Fruit fly (Drosophila melanogaster): ENCODE measurements around the gene CG10602.

The CG10602 gene

dm6 chr2L:18823243-18823803 lies 35.7 kb downstream of the CG10602 start, which contains the start of gene Ugt36D1:
Ugt36D1 (plus strand) TSS chr2L:18823548.
- no peak for TF ChIP-seq CG8478 (optimal IDR thresholded peaks at IDR 0.05)
- peak in 1 of 2 experiments; percentile 21 for TF ChIP-seq EcR (GFP tag; optimal IDR thresholded peaks at IDR 0.05)
- TF ChIP-seq psq (optimal IDR thresholded peaks at IDR 0.05): no peak
- no peak for TF ChIP-seq Dll (optimal IDR thresholded peaks at IDR 0.05)

dm6 chr2L:18822805-18823204 lies 36.2 kb downstream of the CG10602 start:
- no peak for TF ChIP-seq pan (optimal IDR thresholded peaks at IDR 0.05)
- TF ChIP-seq psq (optimal IDR thresholded peaks at IDR 0.05): no peak
- TF ChIP-seq usp (GFP tag; optimal IDR thresholded peaks at IDR 0.05): no peak
- no peak for TF ChIP-seq Dll (optimal IDR thresholded peaks at IDR 0.05)
- no peak for TF ChIP-seq CG8478 (optimal IDR thresholded peaks at IDR 0.05)
- no peak for TF ChIP-seq EcR (GFP tag; optimal IDR thresholded peaks at IDR 0.05)

dm6 chr2L:18819044-18819443 lies 40.0 kb downstream of the CG10602 start, which contains the start of gene Ugt36F1:
Ugt36F1 (plus strand) TSS chr2L:18819344.
- no peak for TF ChIP-seq psq (optimal IDR thresholded peaks at IDR 0.05)
- TF ChIP-seq pan (optimal IDR thresholded peaks at IDR 0.05): no peak
- TF ChIP-seq Dll (optimal IDR thresholded peaks at IDR 0.05): no peak
- no peak for TF ChIP-seq EcR (GFP tag; optimal IDR thresholded peaks at IDR 0.05)
- no peak for TF ChIP-seq CG8478 (optimal IDR thresholded peaks at IDR 0.05)
- TF ChIP-seq usp (GFP tag; optimal IDR thresholded peaks at IDR 0.05): no peak

- TF ChIP-seq psq (optimal IDR thresholded peaks at IDR 0.05) (no peak), CG8478 (optimal IDR thresholded peaks at IDR 0.05) (no peak), Dll (optimal IDR thresholded peaks at IDR 0.05) (no peak), pan (optimal IDR thresholded peaks at IDR 0.05) (no peak), usp (GFP tag; optimal IDR thresholded peaks at IDR 0.05) (no peak), EcR (GFP tag; optimal IDR thresholded peaks at IDR 0.05) (no peak)
Observed at dm6 chr2L:18818397-18818796, 40.7 kb downstream of the CG10602 start.

dm6 chr2L:18815194-18815593 lies 43.9 kb downstream of the CG10602 start:
- no peak for TF ChIP-seq usp (GFP tag; optimal IDR thresholded peaks at IDR 0.05)
- TF ChIP-seq psq (optimal IDR thresholded peaks at IDR 0.05): no peak
- TF ChIP-seq pan (optimal IDR thresholded peaks at IDR 0.05): no peak
- TF ChIP-seq EcR (GFP tag; optimal IDR thresholded peaks at IDR 0.05): no peak
- TF ChIP-seq Dll (optimal IDR thresholded peaks at IDR 0.05): no peak
- TF ChIP-seq CG8478 (optimal IDR thresholded peaks at IDR 0.05): no peak

- TF ChIP-seq CG8478 (optimal IDR thresholded peaks at IDR 0.05): no peak
Observed at dm6 chr2L:18812755-18813154, 46.3 kb downstream of the CG10602 start.

dm6 chr2L:18812348-18812747 lies 46.7 kb downstream of the CG10602 start, which contains the start of the genes CG17325 and CG42305:
CG17325 (plus strand) TSS chr2L:18812648.
CG42305 (plus strand) TSS chr2L:18812648.
- TF ChIP-seq Dll (optimal IDR thresholded peaks at IDR 0.05) (no peak), usp (GFP tag; optimal IDR thresholded peaks at IDR 0.05) (no peak), CG8478 (optimal IDR thresholded peaks at IDR 0.05) (no peak), EcR (GFP tag; optimal IDR thresholded peaks at IDR 0.05) (no peak), pan (optimal IDR thresholded peaks at IDR 0.05) (no peak), psq (optimal IDR thresholded peaks at IDR 0.05) (no peak)

dm6 chr2L:18810960-18811642 lies 47.9 kb downstream of the CG10602 start, which contains the start of the genes CG10570 and CG42502:
CG10570 (minus strand) TSS chr2L:18811252.
CG42502 (minus strand) TSS chr2L:18811252.
- TF ChIP-seq CG8478 (optimal IDR thresholded peaks at IDR 0.05) (no peak), usp (GFP tag; optimal IDR thresholded peaks at IDR 0.05) (no peak), EcR (GFP tag; optimal IDR thresholded peaks at IDR 0.05) (no peak), pan (optimal IDR thresholded peaks at IDR 0.05) (peak; percentile 73)

dm6 chr2L:18809486-18809885 lies 49.6 kb downstream of the CG10602 start:
- TF ChIP-seq Dll (optimal IDR thresholded peaks at IDR 0.05) (no peak), psq (optimal IDR thresholded peaks at IDR 0.05) (no peak), EcR (GFP tag; optimal IDR thresholded peaks at IDR 0.05) (no peak), pan (optimal IDR thresholded peaks at IDR 0.05) (no peak), usp (GFP tag; optimal IDR thresholded peaks at IDR 0.05) (no peak), CG8478 (optimal IDR thresholded peaks at IDR 0.05) (no peak)

dm6 chr2L:18808754-18809329 lies 50.2 kb downstream of the CG10602 start:
- TF ChIP-seq pan (optimal IDR thresholded peaks at IDR 0.05) (no peak), EcR (GFP tag; optimal IDR thresholded peaks at IDR 0.05) (no peak), usp (GFP tag; optimal IDR thresholded peaks at IDR 0.05) (no peak), psq (optimal IDR thresholded peaks at IDR 0.05) (no peak), Dll (optimal IDR thresholded peaks at IDR 0.05) (no peak), CG8478 (optimal IDR thresholded peaks at IDR 0.05) (no peak)

- TF ChIP-seq EcR (GFP tag; optimal IDR thresholded peaks at IDR 0.05): no peak
- TF ChIP-seq Dll (optimal IDR thresholded peaks at IDR 0.05): no peak
Observed at dm6 chr2L:18805637-18806403, 53.2 kb downstream of the CG10602 start.

- TF ChIP-seq psq (optimal IDR thresholded peaks at IDR 0.05): no peak
- TF ChIP-seq Dll (optimal IDR thresholded peaks at IDR 0.05): no peak
- TF ChIP-seq pan (optimal IDR thresholded peaks at IDR 0.05): no peak
- TF ChIP-seq CG8478 (optimal IDR thresholded peaks at IDR 0.05): no peak
- TF ChIP-seq EcR (GFP tag; optimal IDR thresholded peaks at IDR 0.05): no peak
- TF ChIP-seq usp (GFP tag; optimal IDR thresholded peaks at IDR 0.05): no peak
Observed at dm6 chr2L:18805247-18805636, 53.8 kb downstream of the CG10602 start, which contains the start of gene CG43814. CG43814 (minus strand) TSS chr2L:18805347.

All from whole organism.